Worm (Caenorhabditis elegans): ENCODE data around the gene tag-30.
"Not testable (repeated sequence)": the region's sequence is repeated elsewhere in the genome, so short reads cannot be mapped to it uniquely, and the experiment has no call there.

The tag-30 gene

ce11 chrIV:11847771-11848312 is 7.1 kb downstream of the tag-30 start, which contains the start of the genes F38H4.6 and F38H4.4:
F38H4.6 (minus strand) TSS chrIV:11847871.
F38H4.4 (plus strand) TSS chrIV:11848262.
- no peak for TF ChIP-seq egl-27 (tag; optimal IDR thresholded peaks at IDR 0.05)
- no peak for TF ChIP-seq hmg-11 (tag; optimal IDR thresholded peaks at IDR 0.05)
- TF ChIP-seq ceh-9 (tag; optimal IDR thresholded peaks at IDR 0.05): no peak
- TF ChIP-seq unc-62 (GFP tag; optimal IDR thresholded peaks at IDR 0.05): no peak
- no peak for TF ChIP-seq nhr-12 (tag; optimal IDR thresholded peaks at IDR 0.05)
- no peak for TF ChIP-seq fos-1 (tag; optimal IDR thresholded peaks at IDR 0.05)
- TF ChIP-seq lin-15B (tag; optimal IDR thresholded peaks at IDR 0.05): no peak
- no peak for TF ChIP-seq pqm-1 (tag; optimal IDR thresholded peaks at IDR 0.05)
- no peak for TF ChIP-seq nhr-25 (tag; optimal IDR thresholded peaks at IDR 0.05)
- TF ChIP-seq nhr-23 (tag; optimal IDR thresholded peaks at IDR 0.05): no peak
- TF ChIP-seq elt-1 (tag; optimal IDR thresholded peaks at IDR 0.05): no peak
- no peak for TF ChIP-seq R02D3.7 (tag; optimal IDR thresholded peaks at IDR 0.05)
- no peak for TF ChIP-seq ama-1 (optimal IDR thresholded peaks at IDR 0.05)
- TF ChIP-seq pha-4 (tag; optimal IDR thresholded peaks at IDR 0.05): no peak
- no peak for TF ChIP-seq nhr-67 (tag; optimal IDR thresholded peaks at IDR 0.05)

ce11 chrIV:11842121-11842520 is 12.8 kb downstream of the tag-30 start, which contains the start of gene F38H4.3:
F38H4.3 (plus strand) TSS chrIV:11842421.
- TF ChIP-seq zag-1 (tag; optimal IDR thresholded peaks at IDR 0.05) (no peak), pha-4 (tag; optimal IDR thresholded peaks at IDR 0.05) (peak; percentile 56)

- TF ChIP-seq eor-1 (tag; optimal IDR thresholded peaks at IDR 0.05): no peak
- TF ChIP-seq jun-1 (tag; optimal IDR thresholded peaks at IDR 0.05): no peak
- no peak for TF ChIP-seq nfya-1 (tag; optimal IDR thresholded peaks at IDR 0.05; ENCODE audit: insufficient read depth)
- TF ChIP-seq nhr-76 (tag; optimal IDR thresholded peaks at IDR 0.05): no peak
- TF ChIP-seq zag-1 (tag; optimal IDR thresholded peaks at IDR 0.05): no peak
- TF ChIP-seq ztf-4 (tag; optimal IDR thresholded peaks at IDR 0.05): no peak
- TF ChIP-seq nhr-43 (tag; optimal IDR thresholded peaks at IDR 0.05; ENCODE audit: poor library complexity, severe bottlenecking): no peak
- no peak for TF ChIP-seq lsy-12 (tag; optimal IDR thresholded peaks at IDR 0.05)
- no peak for TF ChIP-seq fkh-2 (tag; optimal IDR thresholded peaks at IDR 0.05)
- no peak for TF ChIP-seq daf-12 (tag; optimal IDR thresholded peaks at IDR 0.05)
- no peak for TF ChIP-seq unc-39 (tag; optimal IDR thresholded peaks at IDR 0.05)
- no peak for TF ChIP-seq R02D3.7 (tag; optimal IDR thresholded peaks at IDR 0.05)
- TF ChIP-seq pha-4 (tag; optimal IDR thresholded peaks at IDR 0.05): no peak
- TF ChIP-seq hmg-11 (tag; optimal IDR thresholded peaks at IDR 0.05): no peak
- TF ChIP-seq nhr-28 (tag; optimal IDR thresholded peaks at IDR 0.05): no peak
- TF ChIP-seq elt-3 (tag; optimal IDR thresholded peaks at IDR 0.05): no peak
- TF ChIP-seq fos-1 (tag; optimal IDR thresholded peaks at IDR 0.05): no peak
- no peak for TF ChIP-seq ceh-28 (tag; optimal IDR thresholded peaks at IDR 0.05)
- no peak for TF ChIP-seq lin-15B (tag; optimal IDR thresholded peaks at IDR 0.05)
- no peak for TF ChIP-seq egl-5 (tag; optimal IDR thresholded peaks at IDR 0.05)
Observed at ce11 chrIV:11838657-11839056, 16.3 kb downstream of the tag-30 start, which contains the start of gene fbxb-3. fbxb-3 (plus strand) TSS chrIV:11838957.

ce11 chrIV:11833456-11833855 is 21.5 kb downstream of the tag-30 start, which contains the start of gene M117.4:
M117.4 (minus strand) TSS chrIV:11833556.
- TF ChIP-seq nhr-43 (tag; optimal IDR thresholded peaks at IDR 0.05; ENCODE audit: poor library complexity, severe bottlenecking) (no peak), ama-1 (optimal IDR thresholded peaks at IDR 0.05) (no peak), nfya-1 (tag; optimal IDR thresholded peaks at IDR 0.05; ENCODE audit: insufficient read depth) (no peak), elt-2 (tag; optimal IDR thresholded peaks at IDR 0.05) (no peak), lin-15B (tag; optimal IDR thresholded peaks at IDR 0.05) (no peak), nhr-25 (tag; optimal IDR thresholded peaks at IDR 0.05) (no peak), pqm-1 (tag; optimal IDR thresholded peaks at IDR 0.05) (no peak), nhr-76 (tag; optimal IDR thresholded peaks at IDR 0.05) (no peak), nhr-28 (tag; optimal IDR thresholded peaks at IDR 0.05) (no peak), ceh-16 (tag; optimal IDR thresholded peaks at IDR 0.05) (no peak), nhr-23 (tag; optimal IDR thresholded peaks at IDR 0.05) (no peak), zag-1 (tag; optimal IDR thresholded peaks at IDR 0.05) (no peak), ceh-28 (tag; optimal IDR thresholded peaks at IDR 0.05) (no peak), hmg-11 (tag; optimal IDR thresholded peaks at IDR 0.05) (no peak), elt-3 (tag; optimal IDR thresholded peaks at IDR 0.05) (no peak), nhr-77 (tag; optimal IDR thresholded peaks at IDR 0.05) (no peak)

ce11 chrIV:11828012-11828411 is 26.9 kb downstream of the tag-30 start, which contains the start of gene M117.6:
M117.6 (minus strand) TSS chrIV:11828112.
- not testable (repeated sequence) for TF ChIP-seq nhr-77, mdl-1, ceh-16 (tag; optimal IDR thresholded peaks at IDR 0.05)
